Worm (Caenorhabditis elegans) whole organism, young adult: ENCODE measurements around the gene cct-3.

Experiments
- C06A6.2 ChIP-seq: fragments of 200-800 bp; sonication (Bioruptor generic); conservative IDR thresholded peaks from 2 replicates; pipeline ENCODE4 v1.3.6; 2022; ENCODE audit warnings: missing genetic modification characterization, missing compliant biosample characterization
- F23B12.7 ChIP-seq: sonication (generic microtip); optimal IDR thresholded peaks from 2 replicates; lab custom pipeline; 2017; ENCODE audit warnings: missing genetic modification characterization, mild to moderate bottlenecking, missing compliant biosample characterization, antibody characterized with exemption, moderate library complexity; ENCODE audit not compliant: insufficient read depth
- ama-1 ChIP-seq, 3 experiments: fragments of 150-350 bp in 1 of 3; sonication (generic microtip) in 2 of 3; optimal IDR thresholded peaks; 2 replicates each; lab custom pipeline; 2014 to 2018; ENCODE audit warnings: missing biosample characterization in 2 of 3, missing genetic modification characterization in 2 of 3, missing genetic modification reagents in 2 of 3
- aptf-3 ChIP-seq: fragments of 200-800 bp; sonication (Bioruptor generic); IDR thresholded peaks from 2 replicates; pipeline ENCODE4 v1.3.6; 2022; ENCODE audit warnings: missing genetic modification characterization, missing compliant biosample characterization
- atf-7 ChIP-seq: sonication (generic microtip); optimal IDR thresholded peaks from 2 replicates; lab custom pipeline; 2017; ENCODE audit warnings: mild to moderate bottlenecking, missing genetic modification characterization, missing compliant biosample characterization
- attf-5 ChIP-seq: fragments of 200-800 bp; sonication (Bioruptor generic); optimal IDR thresholded peaks from 2 replicates; lab custom pipeline; 2018; ENCODE audit warnings: mild to moderate bottlenecking, missing genetic modification characterization, missing compliant biosample characterization
- bed-2 ChIP-seq: fragments of 200-800 bp; sonication (Bioruptor generic); IDR thresholded peaks from 2 replicates; pipeline ENCODE4 v1.3.6; 2022; ENCODE audit warnings: missing genetic modification reagents, missing genetic modification characterization, missing compliant biosample characterization
- cebp-1 ChIP-seq, 2 experiments: fragments of 200-800 bp in 1 of 2; sonication (Bioruptor generic) in 1 of 2; sonication (generic microtip) in 1 of 2; IDR thresholded peaks in 1 of 2; optimal IDR thresholded peaks in 1 of 2; 2 replicates each; pipeline versions ENCODE4 v1.3.6 to Lab custom; 2017 to 2022; ENCODE audit warnings: missing compliant biosample characterization in 2 of 2, missing genetic modification characterization in 2 of 2, mild to moderate bottlenecking in 1 of 2, missing genetic modification reagents in 1 of 2, moderate library complexity in 1 of 2
- ceh-100 ChIP-seq: fragments of 200-800 bp; sonication (Bioruptor generic); IDR thresholded peaks from 2 replicates; pipeline ENCODE4 v1.3.6; 2022; ENCODE audit warnings: missing genetic modification reagents, missing genetic modification characterization, missing compliant biosample characterization
- ceh-27 ChIP-seq: fragments of 200-800 bp; sonication (Bioruptor generic); optimal IDR thresholded peaks from 2 replicates; lab custom pipeline; 2018; ENCODE audit warnings: mild to moderate bottlenecking, missing genetic modification characterization, moderate library complexity, missing compliant biosample characterization
- ceh-40 ChIP-seq: fragments of 200-800 bp; sonication (Bioruptor generic); IDR thresholded peaks from 2 replicates; pipeline ENCODE4 v1.3.6; 2022; ENCODE audit warnings: missing genetic modification characterization, missing compliant biosample characterization
- ceh-58 ChIP-seq: fragments of 200-800 bp; sonication (Bioruptor generic); IDR thresholded peaks from 2 replicates; pipeline ENCODE4 v1.3.6; 2022; ENCODE audit warnings: missing genetic modification characterization, missing compliant biosample characterization
- ceh-79 ChIP-seq: sonication (generic microtip); optimal IDR thresholded peaks from 2 replicates; lab custom pipeline; 2017; ENCODE audit warnings: mild to moderate bottlenecking, missing genetic modification characterization, missing compliant biosample characterization
- dpl-1 ChIP-seq: fragments of 150-350 bp; optimal IDR thresholded peaks from 2 replicates; lab custom pipeline; 2014; ENCODE audit warnings: missing biosample characterization, missing genetic modification reagents, missing genetic modification characterization
- egl-18 ChIP-seq: fragments of 200-800 bp; sonication (Bioruptor generic); IDR thresholded peaks from 2 replicates; pipeline ENCODE4 v1.3.6; 2022; ENCODE audit warnings: missing genetic modification reagents, missing genetic modification characterization, missing compliant biosample characterization
- egl-44 ChIP-seq: fragments of 200-800 bp; sonication (Bioruptor generic); IDR thresholded peaks from 2 replicates; pipeline ENCODE4 v1.3.6; 2022; ENCODE audit warnings: missing genetic modification reagents, missing genetic modification characterization, missing compliant biosample characterization
- egrh-3 ChIP-seq: fragments of 200-800 bp; sonication (Bioruptor generic); IDR thresholded peaks from 2 replicates; pipeline ENCODE4 v1.3.6; 2022; ENCODE audit warnings: missing genetic modification reagents, missing genetic modification characterization, missing compliant biosample characterization
- him-1 ChIP-seq: sonication (generic microtip); optimal IDR thresholded peaks from 2 replicates; lab custom pipeline; 2016; ENCODE audit warnings: missing genotype, missing genetic modification reagents, missing genetic modification characterization, missing compliant biosample characterization
- hmg-1.2 ChIP-seq: fragments of 200-800 bp; sonication (Bioruptor generic); IDR thresholded peaks from 2 replicates; pipeline ENCODE4 v1.3.6; 2022; ENCODE audit warnings: missing genetic modification reagents, missing genetic modification characterization, missing compliant biosample characterization
- lsl-1 ChIP-seq: fragments of 200-800 bp; sonication (Bioruptor generic); optimal IDR thresholded peaks from 2 replicates; lab custom pipeline; 2018; ENCODE audit warnings: mild to moderate bottlenecking, missing genetic modification characterization, moderate library complexity, missing compliant biosample characterization
- madf-3 ChIP-seq: fragments of 200-800 bp; sonication (Bioruptor generic); IDR thresholded peaks from 2 replicates; pipeline ENCODE4 v1.3.6; 2022; ENCODE audit warnings: missing genetic modification reagents, missing genetic modification characterization, missing compliant biosample characterization
- madf-6 ChIP-seq: fragments of 200-800 bp; sonication (Bioruptor generic); IDR thresholded peaks from 2 replicates; pipeline ENCODE4 v1.3.6; 2022; ENCODE audit warnings: missing genetic modification reagents, missing genetic modification characterization, missing compliant biosample characterization
- mcd-1 ChIP-seq: fragments of 200-800 bp; sonication (Bioruptor generic); IDR thresholded peaks from 2 replicates; pipeline ENCODE4 v1.3.6; 2022; ENCODE audit warnings: missing genetic modification reagents, missing genetic modification characterization, missing compliant biosample characterization
- nfyb-1 ChIP-seq: fragments of 200-800 bp; sonication (Bioruptor generic); IDR thresholded peaks from 2 replicates; pipeline ENCODE4 v1.3.6; 2022; ENCODE audit warnings: missing genetic modification reagents, missing genetic modification characterization, missing compliant biosample characterization
- pbrm-1 ChIP-seq: fragments of 200-800 bp; sonication (Bioruptor generic); IDR thresholded peaks from 2 replicates; pipeline ENCODE4 v1.3.6; 2022; ENCODE audit warnings: missing genetic modification reagents, missing genetic modification characterization, missing compliant biosample characterization
- rcor-1 ChIP-seq: fragments of 200-800 bp; sonication (Bioruptor generic); IDR thresholded peaks from 2 replicates; pipeline ENCODE4 v1.3.6; 2022; ENCODE audit warnings: missing genetic modification reagents, missing genetic modification characterization, missing compliant biosample characterization
- rpc-1 ChIP-seq, 2 experiments: fragments of 150-350 bp in 1 of 2; sonication (generic microtip) in 1 of 2; optimal IDR thresholded peaks; 2 replicates each; lab custom pipeline; 2014 to 2018; ENCODE audit warnings: missing biosample characterization in 1 of 2, missing genetic modification characterization in 1 of 2, missing genetic modification reagents in 1 of 2, missing genotype in 1 of 2
- tbp1 ChIP-seq: fragments of 200-800 bp; sonication (Bioruptor generic); optimal IDR thresholded peaks from 2 replicates; lab custom pipeline; 2018; ENCODE audit warnings: mild to moderate bottlenecking, missing genetic modification characterization, missing compliant biosample characterization
- tbx-9 ChIP-seq: sonication (generic microtip); optimal IDR thresholded peaks from 2 replicates; lab custom pipeline; 2016; ENCODE audit warnings: borderline replicate concordance, missing genetic modification characterization, inconsistent platforms, missing compliant biosample characterization
- unc-62 ChIP-seq: fragments of 150-350 bp; optimal IDR thresholded peaks from 2 replicates; lab custom pipeline; 2014; ENCODE audit warnings: missing biosample characterization, missing genetic modification reagents, missing genetic modification characterization
- zfh-2 ChIP-seq: fragments of 200-800 bp; sonication (Bioruptor generic); conservative IDR thresholded peaks from 2 replicates; pipeline ENCODE4 v1.3.6; 2022; ENCODE audit warnings: missing genetic modification reagents, missing genetic modification characterization, missing compliant biosample characterization
- zim-3 ChIP-seq: sonication (generic microtip); optimal IDR thresholded peaks from 2 replicates; lab custom pipeline; 2017; ENCODE audit warnings: mild to moderate bottlenecking, missing genetic modification characterization, moderate library complexity, missing compliant biosample characterization
- ztf-25 ChIP-seq: fragments of 200-800 bp; sonication (Bioruptor generic); IDR thresholded peaks from 2 replicates; pipeline ENCODE4 v1.3.6; 2022; ENCODE audit warnings: missing genetic modification reagents, missing genetic modification characterization, missing compliant biosample characterization
- ztf-3 ChIP-seq: fragments of 200-800 bp; sonication (Bioruptor generic); optimal IDR thresholded peaks from 2 replicates; lab custom pipeline; 2018; ENCODE audit warnings: mild to moderate bottlenecking, missing genetic modification characterization, missing compliant biosample characterization
- ztf-6 ChIP-seq: fragments of 200-800 bp; sonication (Bioruptor generic); IDR thresholded peaks from 2 replicates; pipeline ENCODE4 v1.3.6; 2022; ENCODE audit warnings: missing genetic modification reagents, missing genetic modification characterization, missing compliant biosample characterization

The cct-3 gene

ce11 chrII:2219880-2220279 is 13.5 kb upstream of the cct-3 start, which contains the start of gene Y59C2A.3:
Gene Y59C2A.3 (minus strand): TSS chrII:2219921.
- TF ChIP-seq pbrm-1 (GFP tag; lab: Robert Waterston, UW): no peak
- no peak for TF ChIP-seq cebp-1 (GFP tag; IDR thresholded peaks at IDR 0.05; lab: Robert Waterston, UW)
- TF ChIP-seq cebp-1 (tag; optimal IDR thresholded peaks at IDR 0.05; lab: Kevin White, UChicago): peak; percentile 19
- TF ChIP-seq C06A6.2 (GFP tag; lab: Robert Waterston, UW): no peak
- TF ChIP-seq rcor-1 (GFP tag; lab: Robert Waterston, UW): no peak
- no peak for TF ChIP-seq aptf-3 (GFP tag; lab: Robert Waterston, UW)
- TF ChIP-seq egrh-3 (GFP tag; lab: Robert Waterston, UW): peak; percentile 51; the same call in 1 of the 2 replicates
- TF ChIP-seq egl-18: no peak
- TF ChIP-seq ceh-100 (GFP tag; lab: Robert Waterston, UW): no peak
- TF ChIP-seq mcd-1 (GFP tag; lab: Robert Waterston, UW): peak; percentile 76
- TF ChIP-seq unc-62 (GFP tag; lab: Kevin White, UChicago): no peak
- peak; percentile 29; the same call in 1 of the 2 replicates for TF ChIP-seq hmg-1.2 (GFP tag; lab: Robert Waterston, UW)
- no peak for TF ChIP-seq ztf-3 (GFP tag; lab: Kevin White, UChicago)
- TF ChIP-seq tbp1 (GFP tag; lab: Kevin White, UChicago): no peak
- no peak for TF ChIP-seq ztf-25 (GFP tag; lab: Robert Waterston, UW)
- no peak for TF ChIP-seq ceh-58 (GFP tag; lab: Robert Waterston, UW)
- no peak for TF ChIP-seq rpc-1 (optimal IDR thresholded peaks at IDR 0.05; lab: Kevin White, UChicago)
- TF ChIP-seq rpc-1 (tag; optimal IDR thresholded peaks at IDR 0.05; lab: Kevin White, UChicago): no peak
- peak; percentile 75 for TF ChIP-seq ceh-27 (GFP tag; lab: Kevin White, UChicago)
- TF ChIP-seq madf-6 (GFP tag; lab: Robert Waterston, UW): no peak
- no peak for TF ChIP-seq nfyb-1
- TF ChIP-seq tbx-9 (tag; lab: Kevin White, UChicago): no peak
- peak; percentile 6 for TF ChIP-seq dpl-1 (GFP tag; lab: Kevin White, UChicago)
- no peak for TF ChIP-seq him-1
- TF ChIP-seq attf-5 (GFP tag; lab: Kevin White, UChicago): peak; percentile 61
- TF ChIP-seq zim-3 (tag; lab: Kevin White, UChicago): no peak
- TF ChIP-seq zfh-2 (GFP tag; lab: Robert Waterston, UW): peak; percentile 89
- TF ChIP-seq atf-7 (tag; lab: Kevin White, UChicago): no peak

ce11 chrII:2221196-2221896 is 12.0 kb upstream of the cct-3 start:
- TF ChIP-seq ceh-40 (GFP tag; lab: Robert Waterston, UW) (no peak), egrh-3 (GFP tag; lab: Robert Waterston, UW) (peak; percentile 64; the same call in 1 of the 2 replicates), zfh-2 (GFP tag; lab: Robert Waterston, UW) (peak; percentile 43; the same call in 1 of the 2 replicates), ceh-79 (tag; lab: Kevin White, UChicago) (no peak), ceh-100 (GFP tag; lab: Robert Waterston, UW) (no peak), F23B12.7 (tag; lab: Kevin White, UChicago) (no peak), egl-44 (no peak), cebp-1 (GFP tag; IDR thresholded peaks at IDR 0.05; lab: Robert Waterston, UW) (no peak), cebp-1 (tag; optimal IDR thresholded peaks at IDR 0.05; lab: Kevin White, UChicago) (no peak), bed-2 (no peak), ztf-6 (GFP tag; lab: Robert Waterston, UW) (no peak), lsl-1 (GFP tag; lab: Kevin White, UChicago) (no peak), ama-1 (optimal IDR thresholded peaks at IDR 0.05; lab: Kevin White, UChicago) (no peak), ama-1 (GFP tag; optimal IDR thresholded peaks at IDR 0.05; lab: Kevin White, UChicago) (no peak), madf-3 (GFP tag; lab: Robert Waterston, UW) (0 out of 2 replicates have a peak, but pooled peaks have one; percentile 4)
